Worm (Caenorhabditis elegans): Measurements from ENCODE around the gene nlp-69.

The nlp-69 gene

ce11 chrV:20094908-20095307 lies at the start of gene nlp-69:
Gene nlp-69, minus strand, starts transcription at chrV:20095008.
- no peak for TF ChIP-seq hmg-11 (tag; optimal IDR thresholded peaks at IDR 0.05)
- TF ChIP-seq skn-1 (tag; optimal IDR thresholded peaks at IDR 0.05) = no peak
- TF ChIP-seq nhr-28 (tag; optimal IDR thresholded peaks at IDR 0.05) = no peak
- TF ChIP-seq nhr-77 (tag; optimal IDR thresholded peaks at IDR 0.05) = no peak
- TF ChIP-seq snpc-4 (tag; optimal IDR thresholded peaks at IDR 0.05) = no peak
- TF ChIP-seq ceh-82 (tag; optimal IDR thresholded peaks at IDR 0.05) = no peak
- no peak for TF ChIP-seq nhr-25 (tag; optimal IDR thresholded peaks at IDR 0.05)
- no peak for TF ChIP-seq nhr-12 (tag; optimal IDR thresholded peaks at IDR 0.05)

ce11 chrV:20143711-20144110 lies 48.9 kb upstream of the nlp-69 start:
- TF ChIP-seq lsy-12 (tag; optimal IDR thresholded peaks at IDR 0.05) = no peak
- no peak for TF ChIP-seq pha-4 (tag; optimal IDR thresholded peaks at IDR 0.05)
- no peak for TF ChIP-seq nhr-12 (tag; optimal IDR thresholded peaks at IDR 0.05)
- no peak for TF ChIP-seq R02D3.7 (tag; optimal IDR thresholded peaks at IDR 0.05)
- no peak for TF ChIP-seq ama-1 (optimal IDR thresholded peaks at IDR 0.05)
- TF ChIP-seq nhr-77 (tag; optimal IDR thresholded peaks at IDR 0.05) = no peak
- no peak for TF ChIP-seq zag-1 (tag; optimal IDR thresholded peaks at IDR 0.05)
- TF ChIP-seq daf-12 (tag; optimal IDR thresholded peaks at IDR 0.05) = no peak
- no peak for TF ChIP-seq aly-2 (tag; optimal IDR thresholded peaks at IDR 0.05)
- TF ChIP-seq nhr-237 (tag; optimal IDR thresholded peaks at IDR 0.05) = no peak
- no peak for TF ChIP-seq pqm-1 (tag; optimal IDR thresholded peaks at IDR 0.05)

- TF ChIP-seq nhr-43 (tag; optimal IDR thresholded peaks at IDR 0.05; ENCODE audit: poor library complexity, severe bottlenecking) (no peak), fkh-2 (tag; optimal IDR thresholded peaks at IDR 0.05) (no peak), lsy-12 (tag; optimal IDR thresholded peaks at IDR 0.05) (no peak), elt-3 (tag; optimal IDR thresholded peaks at IDR 0.05) (no peak), elt-2 (tag; optimal IDR thresholded peaks at IDR 0.05) (no peak)
These were observed 47.5 kb upstream of the nlp-69 start, which contains the start of gene Y113G7A.12 for ce11 chrV:20142285-20142684. Gene Y113G7A.12, plus strand, starts transcription at chrV:20142585.

- TF ChIP-seq unc-39 (tag; optimal IDR thresholded peaks at IDR 0.05) (no peak), nhr-11 (tag; optimal IDR thresholded peaks at IDR 0.05) (no peak), R02D3.7 (tag; optimal IDR thresholded peaks at IDR 0.05) (no peak), fkh-2 (tag; optimal IDR thresholded peaks at IDR 0.05) (no peak), elt-1 (tag; optimal IDR thresholded peaks at IDR 0.05) (no peak), skn-1 (tag; optimal IDR thresholded peaks at IDR 0.05) (no peak), lin-39 (tag; optimal IDR thresholded peaks at IDR 0.05) (no peak), nhr-23 (tag; optimal IDR thresholded peaks at IDR 0.05) (no peak)
These were observed 43.7 kb upstream of the nlp-69 start, which contains the start of gene Y113G7A.14 for ce11 chrV:20138407-20139044. Gene Y113G7A.14, minus strand, starts transcription at chrV:20138457.

ce11 chrV:20135247-20135646 lies 40.4 kb upstream of the nlp-69 start, which contains the start of gene Y113G7A.22:
Gene Y113G7A.22, minus strand, starts transcription at chrV:20135347.
- TF ChIP-seq ceh-16 (tag; optimal IDR thresholded peaks at IDR 0.05) (no peak), zag-1 (tag; optimal IDR thresholded peaks at IDR 0.05) (no peak), mdl-1 (tag; optimal IDR thresholded peaks at IDR 0.05) (no peak), egl-5 (tag; optimal IDR thresholded peaks at IDR 0.05) (no peak), jun-1 (tag; optimal IDR thresholded peaks at IDR 0.05) (no peak), sea-2 (GFP tag; optimal IDR thresholded peaks at IDR 0.05) (no peak), ceh-9 (tag; optimal IDR thresholded peaks at IDR 0.05) (no peak), fkh-2 (tag; optimal IDR thresholded peaks at IDR 0.05) (no peak), nhr-76 (tag; optimal IDR thresholded peaks at IDR 0.05) (no peak), nhr-25 (tag; optimal IDR thresholded peaks at IDR 0.05) (no peak), hmg-11 (tag; optimal IDR thresholded peaks at IDR 0.05) (no peak), tbx-2 (tag; optimal IDR thresholded peaks at IDR 0.05) (no peak)

- no peak for TF ChIP-seq hmg-11 (tag; optimal IDR thresholded peaks at IDR 0.05)
- no peak for TF ChIP-seq ztf-4 (tag; optimal IDR thresholded peaks at IDR 0.05)
- TF ChIP-seq snpc-4 (tag; optimal IDR thresholded peaks at IDR 0.05) = no peak
- no peak for TF ChIP-seq mml-1 (tag; optimal IDR thresholded peaks at IDR 0.05)
- TF ChIP-seq nhr-12 (tag; optimal IDR thresholded peaks at IDR 0.05) = no peak
- no peak for TF ChIP-seq nhr-43 (tag; optimal IDR thresholded peaks at IDR 0.05; ENCODE audit: poor library complexity, severe bottlenecking)
- no peak for TF ChIP-seq elt-3 (tag; optimal IDR thresholded peaks at IDR 0.05)
- no peak for TF ChIP-seq unc-62 (GFP tag; optimal IDR thresholded peaks at IDR 0.05)
- TF ChIP-seq sea-2 (GFP tag; optimal IDR thresholded peaks at IDR 0.05) = no peak
- TF ChIP-seq nfya-1 (tag; optimal IDR thresholded peaks at IDR 0.05; ENCODE audit: insufficient read depth) = no peak
- no peak for TF ChIP-seq lin-39 (tag; optimal IDR thresholded peaks at IDR 0.05)
- TF ChIP-seq pha-4 (tag; optimal IDR thresholded peaks at IDR 0.05) = no peak
- TF ChIP-seq ceh-9 (tag; optimal IDR thresholded peaks at IDR 0.05) = no peak
- no peak for TF ChIP-seq ceh-82 (tag; optimal IDR thresholded peaks at IDR 0.05)
- no peak for TF ChIP-seq skn-1 (tag; optimal IDR thresholded peaks at IDR 0.05)
- TF ChIP-seq nhr-23 (tag; optimal IDR thresholded peaks at IDR 0.05) = no peak
- no peak for TF ChIP-seq nhr-76 (tag; optimal IDR thresholded peaks at IDR 0.05)
- TF ChIP-seq fkh-10 (GFP tag; optimal IDR thresholded peaks at IDR 0.05) = no peak
These were observed 40.0 kb upstream of the nlp-69 start for ce11 chrV:20134797-20135196.

Measured in whole organism, L3 larva.